Worm (Caenorhabditis elegans): ENCODE data around the gene F20C5.7.

ce11 chrIV:8743654-8744332, 1.7 kb downstream of the F20C5.7 start, which contains the start of gene F21D5.7:
- TF ChIP-seq ref-1 (GFP tag; conservative IDR thresholded peaks at IDR 0.05): no peak
- no peak for TF ChIP-seq ztf-29 (GFP tag; IDR thresholded peaks at IDR 0.05)
- 0 out of 2 replicates have a peak, but pooled peaks have one; percentile 34 for TF ChIP-seq T22C8.4 (GFP tag; IDR thresholded peaks at IDR 0.05)
- no peak for TF ChIP-seq cog-1 (tag; optimal IDR thresholded peaks at IDR 0.05)
- TF ChIP-seq tab-1 (GFP tag; IDR thresholded peaks at IDR 0.05): no peak
- no peak for TF ChIP-seq ztf-23 (GFP tag; IDR thresholded peaks at IDR 0.05)
- TF ChIP-seq med-1 (GFP tag; optimal IDR thresholded peaks at IDR 0.05; ENCODE audit: insufficient read depth): no peak
- no peak for TF ChIP-seq flt-1 (GFP tag; IDR thresholded peaks at IDR 0.05)
- no peak for TF ChIP-seq klf-2 (GFP tag; conservative IDR thresholded peaks at IDR 0.05)
